Worm (Caenorhabditis elegans) whole organism, L2 larva: ENCODE data around the gene B0524.2.

Experiments
- C34F6.9 ChIP-seq: fragments of 150-350 bp; optimal IDR thresholded peaks from 2 replicates; lab custom pipeline; 2014; ENCODE audit warnings: missing biosample characterization, missing genetic modification characterization
- F13H6.1 ChIP-seq: sonication (generic microtip); optimal IDR thresholded peaks from 2 replicates; lab custom pipeline; 2016; ENCODE audit warnings: missing genetic modification characterization, missing compliant biosample characterization
- R02D3.7 ChIP-seq: fragments of 150-350 bp; optimal IDR thresholded peaks from 2 replicates; lab custom pipeline; 2014; ENCODE audit warnings: missing biosample characterization, missing genetic modification characterization
- Y55F3AM.14 ChIP-seq: fragments of 200-800 bp; sonication (Bioruptor generic); optimal IDR thresholded peaks from 2 replicates; lab custom pipeline; 2018; ENCODE audit warnings: mild to moderate bottlenecking, missing genetic modification characterization, missing compliant biosample characterization
- ZK546.5 ChIP-seq: sonication (generic microtip); optimal IDR thresholded peaks from 2 replicates; lab custom pipeline; 2017; ENCODE audit warnings: missing biosample characterization, missing genetic modification characterization
- alr-1 ChIP-seq: fragments of 150-350 bp; optimal IDR thresholded peaks from 2 replicates; lab custom pipeline; 2014; ENCODE audit warnings: missing biosample characterization, missing genetic modification characterization
- aly-2 ChIP-seq: fragments of 150-350 bp; optimal IDR thresholded peaks from 2 replicates; lab custom pipeline; 2014; ENCODE audit warnings: missing biosample characterization, missing genetic modification characterization
- ama-1 ChIP-seq: fragments of 150-350 bp; optimal IDR thresholded peaks from 2 replicates; lab custom pipeline; 2018; ENCODE audit warnings: inconsistent platforms
- blmp-1 ChIP-seq: sonication (generic microtip); optimal IDR thresholded peaks from 2 replicates; lab custom pipeline; 2017; ENCODE audit warnings: missing genetic modification characterization, mild to moderate bottlenecking, missing compliant biosample characterization, antibody characterized with exemption, moderate library complexity; ENCODE audit not compliant: insufficient read depth
- ceh-16 ChIP-seq: fragments of 150-350 bp; optimal IDR thresholded peaks from 2 replicates; lab custom pipeline; 2014; ENCODE audit warnings: missing biosample characterization, missing genetic modification characterization
- ceh-82 ChIP-seq: fragments of 150-350 bp; optimal IDR thresholded peaks from 2 replicates; lab custom pipeline; 2014; ENCODE audit warnings: missing biosample characterization, missing genetic modification characterization
- crh-2 ChIP-seq: sonication (generic microtip); optimal IDR thresholded peaks from 2 replicates; lab custom pipeline; 2017; ENCODE audit warnings: missing biosample characterization, missing genetic modification characterization
- dmd-4 ChIP-seq: sonication (generic microtip); optimal IDR thresholded peaks from 2 replicates; lab custom pipeline; 2017; ENCODE audit warnings: missing biosample characterization, missing genetic modification characterization
- egl-27 ChIP-seq: sonication (generic microtip); optimal IDR thresholded peaks from 3 replicates; lab custom pipeline; 2017; ENCODE audit warnings: missing biosample characterization, missing genetic modification reagents, missing genetic modification characterization
- elt-1 ChIP-seq: fragments of 150-350 bp; optimal IDR thresholded peaks from 2 replicates; lab custom pipeline; 2014; ENCODE audit warnings: missing biosample characterization, missing genetic modification characterization
- elt-3 ChIP-seq: sonication (generic microtip); optimal IDR thresholded peaks from 2 replicates; lab custom pipeline; 2017; ENCODE audit warnings: missing biosample characterization, missing genetic modification characterization
- fos-1 ChIP-seq: fragments of 150-350 bp; optimal IDR thresholded peaks from 2 replicates; lab custom pipeline; 2014; ENCODE audit warnings: missing biosample characterization, missing genetic modification characterization
- gmeb-1 ChIP-seq: fragments of 150-350 bp; optimal IDR thresholded peaks from 2 replicates; lab custom pipeline; 2014; ENCODE audit warnings: missing biosample characterization, missing genetic modification characterization
- lin-11 ChIP-seq: fragments of 150-350 bp; sonication (generic microtip); optimal IDR thresholded peaks from 2 replicates; lab custom pipeline; 2014; ENCODE audit warnings: missing biosample characterization, missing genetic modification characterization, inconsistent platforms, mixed read lengths
- lin-13 ChIP-seq: fragments of 150-350 bp; optimal IDR thresholded peaks from 2 replicates; lab custom pipeline; 2014; ENCODE audit warnings: missing biosample characterization, missing genetic modification reagents, missing genetic modification characterization
- lin-39 ChIP-seq: fragments of 150-350 bp; optimal IDR thresholded peaks from 2 replicates; lab custom pipeline; 2014; ENCODE audit warnings: missing biosample characterization, missing genetic modification reagents, missing genetic modification characterization
- lsy-2 ChIP-seq, 2 experiments: fragments of 150-350 bp in 1 of 2; sonication (generic microtip) in 1 of 2; optimal IDR thresholded peaks; 2 replicates each; lab custom pipeline; 2014 to 2017; ENCODE audit warnings: missing biosample characterization in 2 of 2, missing genetic modification characterization in 2 of 2
- mab-5 ChIP-seq: fragments of 150-350 bp; optimal IDR thresholded peaks from 2 replicates; lab custom pipeline; 2014; ENCODE audit warnings: missing biosample characterization, missing genetic modification characterization
- mbf-1 ChIP-seq: sonication (generic microtip); optimal IDR thresholded peaks from 2 replicates; lab custom pipeline; 2017; ENCODE audit warnings: missing biosample characterization, missing genetic modification characterization
- mdl-1 ChIP-seq, 2 experiments: fragments of 150-350 bp in 1 of 2; sonication (generic microtip) in 1 of 2; optimal IDR thresholded peaks; 2 replicates each; lab custom pipeline; 2017; ENCODE audit warnings: missing biosample characterization in 2 of 2, missing genetic modification characterization in 2 of 2
- nhr-10 ChIP-seq: sonication (generic microtip); optimal IDR thresholded peaks from 2 replicates; lab custom pipeline; 2017; ENCODE audit warnings: missing biosample characterization, missing genetic modification characterization
- nhr-11 ChIP-seq: fragments of 150-350 bp; optimal IDR thresholded peaks from 2 replicates; lab custom pipeline; 2014; ENCODE audit warnings: missing biosample characterization, missing genetic modification characterization
- nhr-12 ChIP-seq: fragments of 150-350 bp; optimal IDR thresholded peaks from 2 replicates; lab custom pipeline; 2014; ENCODE audit warnings: missing biosample characterization, missing genetic modification characterization
- nhr-129 ChIP-seq: fragments of 150-350 bp; optimal IDR thresholded peaks from 2 replicates; lab custom pipeline; 2014; ENCODE audit warnings: missing biosample characterization, missing genetic modification characterization
- nhr-21 ChIP-seq: fragments of 150-350 bp; optimal IDR thresholded peaks from 2 replicates; lab custom pipeline; 2014; ENCODE audit warnings: missing biosample characterization, missing genetic modification characterization
- nhr-23 ChIP-seq: fragments of 150-350 bp; optimal IDR thresholded peaks from 2 replicates; lab custom pipeline; 2014; ENCODE audit warnings: missing biosample characterization, missing genetic modification reagents, missing genetic modification characterization
- nhr-237 ChIP-seq: fragments of 150-350 bp; optimal IDR thresholded peaks from 2 replicates; lab custom pipeline; 2014; ENCODE audit warnings: missing biosample characterization, missing genetic modification characterization
- nhr-25 ChIP-seq: fragments of 150-350 bp; sonication (generic microtip); optimal IDR thresholded peaks from 3 replicates; lab custom pipeline; 2014; ENCODE audit warnings: missing biosample characterization, missing genetic modification characterization
- nhr-6 ChIP-seq: fragments of 150-350 bp; optimal IDR thresholded peaks from 2 replicates; lab custom pipeline; 2014; ENCODE audit warnings: missing biosample characterization, missing genetic modification characterization
- nhr-77 ChIP-seq: fragments of 150-350 bp; optimal IDR thresholded peaks from 2 replicates; lab custom pipeline; 2014; ENCODE audit warnings: missing biosample characterization, missing genetic modification characterization
- peb-1 ChIP-seq: fragments of 150-350 bp; optimal IDR thresholded peaks from 2 replicates; lab custom pipeline; 2014; ENCODE audit warnings: missing biosample characterization, missing genetic modification characterization
- sem-4 ChIP-seq: fragments of 150-350 bp; optimal IDR thresholded peaks from 2 replicates; lab custom pipeline; 2014; ENCODE audit warnings: missing biosample characterization, missing genetic modification reagents, missing genetic modification characterization
- skn-1 ChIP-seq: sonication (generic microtip); optimal IDR thresholded peaks from 2 replicates; lab custom pipeline; 2017; ENCODE audit warnings: missing biosample characterization, missing genetic modification characterization
- sma-3 ChIP-seq: sonication (generic microtip); optimal IDR thresholded peaks from 2 replicates; lab custom pipeline; 2016; ENCODE audit warnings: missing genetic modification reagents, missing genetic modification characterization, missing compliant biosample characterization
- sma-9 ChIP-seq, 2 experiments: fragments of 150-350 bp in 1 of 2; sonication (generic microtip) in 1 of 2; optimal IDR thresholded peaks; 2 replicates each; lab custom pipeline; 2014 to 2016; ENCODE audit warnings: missing genetic modification characterization in 2 of 2, mild to moderate bottlenecking in 1 of 2, missing biosample characterization in 1 of 2, missing compliant biosample characterization in 1 of 2, missing genetic modification reagents in 1 of 2, moderate library complexity in 1 of 2
- snpc-4 ChIP-seq: fragments of 150-350 bp; optimal IDR thresholded peaks from 2 replicates; lab custom pipeline; 2014; ENCODE audit warnings: missing biosample characterization, missing genetic modification characterization
- unc-39 ChIP-seq: fragments of 150-350 bp; optimal IDR thresholded peaks from 2 replicates; lab custom pipeline; 2014; ENCODE audit warnings: missing biosample characterization, missing genetic modification characterization
- unc-55 ChIP-seq: fragments of 150-350 bp; sonication (generic microtip); optimal IDR thresholded peaks from 3 replicates; lab custom pipeline; 2014; ENCODE audit warnings: missing biosample characterization, missing genetic modification reagents, missing genetic modification characterization
- unc-62 ChIP-seq: fragments of 150-350 bp; optimal IDR thresholded peaks from 2 replicates; lab custom pipeline; 2014; ENCODE audit warnings: missing biosample characterization, missing genetic modification reagents, missing genetic modification characterization
- zag-1 ChIP-seq: fragments of 150-350 bp; optimal IDR thresholded peaks from 2 replicates; lab custom pipeline; 2014; ENCODE audit warnings: missing biosample characterization, missing genetic modification characterization
- ztf-1 ChIP-seq: fragments of 200-800 bp; sonication (Bioruptor generic); conservative IDR thresholded peaks from 2 replicates; pipeline ENCODE4 v1.3.6; 2022; ENCODE audit warnings: missing genetic modification characterization, missing compliant biosample characterization
- ztf-11 ChIP-seq: sonication (generic microtip); optimal IDR thresholded peaks from 2 replicates; lab custom pipeline; 2017; ENCODE audit warnings: missing biosample characterization, missing genetic modification characterization
- ztf-4 ChIP-seq: fragments of 150-350 bp; optimal IDR thresholded peaks from 2 replicates; lab custom pipeline; 2014; ENCODE audit warnings: missing biosample characterization, missing genetic modification characterization

The B0524.2 gene

DNA sequence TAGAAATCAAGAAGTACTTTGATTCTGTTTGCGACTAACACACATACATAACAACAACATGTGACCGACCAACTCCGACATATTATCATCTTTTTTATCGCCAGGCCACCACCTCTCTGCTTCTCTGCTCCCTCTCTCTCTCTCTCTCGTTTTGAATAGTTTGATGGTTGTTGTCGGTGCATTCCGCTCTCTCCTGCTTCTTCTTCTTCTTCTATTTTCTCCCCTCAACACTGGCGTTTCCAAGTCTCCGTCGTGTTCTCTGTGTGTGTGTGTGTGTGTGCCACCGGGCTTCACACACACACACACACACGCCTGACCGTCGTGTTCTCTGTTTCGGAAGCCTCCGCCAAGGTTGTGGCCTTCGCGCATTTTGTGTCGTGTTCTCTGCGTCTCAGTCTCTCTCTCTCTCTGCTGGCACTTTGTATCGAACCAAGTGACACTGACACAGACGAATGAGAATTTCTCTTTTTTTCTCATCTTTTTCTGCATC is 31.2 kb downstream of the B0524.2 start:
- TF ChIP-seq egl-27 = peak; percentile 100
- TF ChIP-seq lin-39 (tag; lab: Kevin White, UChicago) = no peak
- TF ChIP-seq zag-1 = peak; percentile 95
- peak; percentile 85 for TF ChIP-seq lin-11
- TF ChIP-seq Y55F3AM.14 (GFP tag; lab: Kevin White, UChicago) = peak; percentile 100
- TF ChIP-seq skn-1 (tag; lab: Kevin White, UChicago) = peak; percentile 92
- TF ChIP-seq nhr-237 = peak; percentile 83
- peak; percentile 99 for TF ChIP-seq nhr-25 (tag; lab: Kevin White, UChicago)
- TF ChIP-seq nhr-11 = peak; percentile 36
- TF ChIP-seq nhr-10 (tag; lab: Kevin White, UChicago) = peak; percentile 54
- TF ChIP-seq ceh-16 (tag; lab: Kevin White, UChicago) = peak; percentile 87
- TF ChIP-seq lin-13 (GFP tag; lab: Kevin White, UChicago) = peak; percentile 93
- peak; percentile 97 to 98 for TF ChIP-seq mdl-1 (tag; optimal IDR thresholded peaks at IDR 0.05; lab: Kevin White, UChicago)
- peak; percentile 74 for TF ChIP-seq elt-1
- peak; percentile 100 for TF ChIP-seq F13H6.1 (tag; lab: Kevin White, UChicago)
- TF ChIP-seq alr-1 (tag; lab: Kevin White, UChicago) = peak; percentile 19
- peak; percentile 41 for TF ChIP-seq ztf-11 (tag; lab: Kevin White, UChicago)
- peak; percentile 100 for TF ChIP-seq sma-9 (GFP tag; optimal IDR thresholded peaks at IDR 0.05; lab: Kevin White, UChicago)
- peak; percentile 100 for TF ChIP-seq sma-9 (tag; optimal IDR thresholded peaks at IDR 0.05; lab: Kevin White, UChicago)
- TF ChIP-seq unc-55 (GFP tag; lab: Kevin White, UChicago) = peak; percentile 86
- no peak for TF ChIP-seq nhr-12 (tag; lab: Kevin White, UChicago)
- TF ChIP-seq mab-5 (tag; lab: Kevin White, UChicago) = peak; percentile 96
- peak; percentile 95 for TF ChIP-seq C34F6.9 (tag; lab: Kevin White, UChicago)
- peak; percentile 97 for TF ChIP-seq crh-2 (tag; lab: Kevin White, UChicago)
- no peak for TF ChIP-seq nhr-23
- TF ChIP-seq fos-1 (tag; lab: Kevin White, UChicago) = peak; percentile 97
- peak; percentile 80 to 95 for TF ChIP-seq lsy-2 (tag; optimal IDR thresholded peaks at IDR 0.05; lab: Kevin White, UChicago)
- TF ChIP-seq nhr-77 (tag; lab: Kevin White, UChicago) = peak; percentile 86
- TF ChIP-seq peb-1 (tag; lab: Kevin White, UChicago) = peak; percentile 97
- TF ChIP-seq dmd-4 (tag; lab: Kevin White, UChicago) = peak; percentile 34
- no peak for TF ChIP-seq elt-3 (tag; lab: Kevin White, UChicago)
- TF ChIP-seq ztf-4 (tag; lab: Kevin White, UChicago) = peak; percentile 94
- peak; percentile 46 for TF ChIP-seq R02D3.7
- TF ChIP-seq nhr-6 = peak; percentile 94
- TF ChIP-seq gmeb-1 = peak; percentile 86
- TF ChIP-seq ceh-82 (tag; lab: Kevin White, UChicago) = peak; percentile 84
- no peak for TF ChIP-seq aly-2 (tag; lab: Kevin White, UChicago)
- no peak for TF ChIP-seq ama-1 (lab: Kevin White, UChicago)
- peak; percentile 95 for TF ChIP-seq nhr-129 (tag; lab: Kevin White, UChicago)
- no peak for TF ChIP-seq mbf-1
- peak; percentile 77 for TF ChIP-seq snpc-4 (tag; lab: Kevin White, UChicago)
- peak; percentile 99 for TF ChIP-seq nhr-21 (tag; lab: Kevin White, UChicago)
- peak; percentile 99 for TF ChIP-seq sma-3 (GFP tag; lab: Kevin White, UChicago)
- TF ChIP-seq sem-4 (tag; lab: Kevin White, UChicago) = peak; percentile 97
- TF ChIP-seq unc-39 (tag; lab: Kevin White, UChicago) = no peak
- peak; percentile 98 for TF ChIP-seq blmp-1
- TF ChIP-seq unc-62 (GFP tag; lab: Kevin White, UChicago) = peak; percentile 95
- TF ChIP-seq ztf-1 (GFP tag; lab: Robert Waterston, UW) = no peak
- peak; percentile 53 for TF ChIP-seq ZK546.5 (tag; lab: Kevin White, UChicago)
- TF ChIP-seq, all 48 proteins: peak for 39
